Fruit fly (Drosophila melanogaster): ENCODE data around the gene grn.

The grn gene

dm6 chr3R:8113833-8114673 lies 67.2 kb downstream of the grn start (continued):
- peak; percentile 77 for TF ChIP-seq CG7271 (tag; optimal IDR thresholded peaks at IDR 0.05)
- TF ChIP-seq CG1233 (GFP tag; optimal IDR thresholded peaks at IDR 0.05): peak; percentile 86
- peak; percentile 62 for TF ChIP-seq ERR (GFP tag; optimal IDR thresholded peaks at IDR 0.05)
- TF ChIP-seq CG12744 (GFP tag; optimal IDR thresholded peaks at IDR 0.05): peak; percentile 84
- TF ChIP-seq dmrt99B (tag; optimal IDR thresholded peaks at IDR 0.05): peak; percentile 86
- TF ChIP-seq Gsc (GFP tag; IDR thresholded peaks at IDR 0.05): no peak
- TF ChIP-seq Side (GFP tag; optimal IDR thresholded peaks at IDR 0.05): peak; percentile 74
- peak; percentile 83 for TF ChIP-seq Meics (GFP tag; optimal IDR thresholded peaks at IDR 0.05)
- TF ChIP-seq CG9876 (GFP tag; optimal IDR thresholded peaks at IDR 0.05): peak; percentile 29
- TF ChIP-seq twi (tag; optimal IDR thresholded peaks at IDR 0.05): peak; percentile 49
- peak; percentile 37 for TF ChIP-seq CG9437 (GFP tag; optimal IDR thresholded peaks at IDR 0.05)
- peak; percentile 63 for TF ChIP-seq pnt (GFP tag; optimal IDR thresholded peaks at IDR 0.05)
- TF ChIP-seq CG2889 (GFP tag; IDR thresholded peaks at IDR 0.05): 0 out of 3 replicates have a peak, but pooled peaks have one; percentile 24
- no peak for TF ChIP-seq BEAF-32 (GFP tag; optimal IDR thresholded peaks at IDR 0.05)
- TF ChIP-seq Mes4 (GFP tag; optimal IDR thresholded peaks at IDR 0.05): peak; percentile 47
- peak in 1 of 2 experiments; percentile 5 for TF ChIP-seq Trl (optimal IDR thresholded peaks at IDR 0.05)
- peak; percentile 71 for TF ChIP-seq Trl (GFP tag; optimal IDR thresholded peaks at IDR 0.05)
- peak; percentile 65 for TF ChIP-seq Deaf1 (tag; optimal IDR thresholded peaks at IDR 0.05)
- peak; percentile 67 for TF ChIP-seq CG2116 (GFP tag; optimal IDR thresholded peaks at IDR 0.05)
- TF ChIP-seq cato (GFP tag; optimal IDR thresholded peaks at IDR 0.05; ENCODE audit: borderline replicate concordance): peak; percentile 64
- TF ChIP-seq CG17802 (tag; optimal IDR thresholded peaks at IDR 0.05): peak; percentile 45
- no peak for TF ChIP-seq amos (GFP tag; IDR thresholded peaks at IDR 0.05; ENCODE audit: partially characterized antibody)
- peak; percentile 70 for TF ChIP-seq CG6254 (GFP tag; optimal IDR thresholded peaks at IDR 0.05)
- no peak for TF ChIP-seq Doc3 (GFP tag; IDR thresholded peaks at IDR 0.05; ENCODE audit: partially characterized antibody)
- TF ChIP-seq Med (GFP tag): peak; percentile 97
- 0 out of 2 replicates have a peak, but pooled peaks have one; percentile 26 for TF ChIP-seq NFAT (GFP tag; IDR thresholded peaks at IDR 0.05)
- TF ChIP-seq fd96Cb (tag; optimal IDR thresholded peaks at IDR 0.05): peak; percentile 82
- TF ChIP-seq Sin3A (optimal IDR thresholded peaks at IDR 0.05): no peak
- peak; percentile 79 for TF ChIP-seq HLH54F (GFP tag; optimal IDR thresholded peaks at IDR 0.05)
- peak; percentile 79 for TF ChIP-seq CoRest (tag; optimal IDR thresholded peaks at IDR 0.05)
- no peak for TF ChIP-seq CG17186 (GFP tag; optimal IDR thresholded peaks at IDR 0.05)
- no peak for TF ChIP-seq dati (GFP tag; IDR thresholded peaks at IDR 0.05)
- peak; percentile 73 for TF ChIP-seq CG16863 (GFP tag; optimal IDR thresholded peaks at IDR 0.05)
- TF ChIP-seq CG5245 (GFP tag; optimal IDR thresholded peaks at IDR 0.05): peak; percentile 83
- no peak for TF ChIP-seq z (GFP tag; IDR thresholded peaks at IDR 0.05)
- peak; percentile 86 for TF ChIP-seq bcd (GFP tag; optimal IDR thresholded peaks at IDR 0.05)
- peak; percentile 44; the same call in 1 of the 2 replicates for TF ChIP-seq sob (GFP tag; IDR thresholded peaks at IDR 0.05)
- peak; percentile 75 for TF ChIP-seq CG4730 (GFP tag; IDR thresholded peaks at IDR 0.05)
- TF ChIP-seq gsb (GFP tag; IDR thresholded peaks at IDR 0.05): peak; percentile 47; the same call in 1 of the 2 replicates
- peak; percentile 64 for TF ChIP-seq fd64A (GFP tag; optimal IDR thresholded peaks at IDR 0.05)
- no peak for TF ChIP-seq insv (GFP tag; optimal IDR thresholded peaks at IDR 0.05)
- TF ChIP-seq Sox102F (GFP tag; optimal IDR thresholded peaks at IDR 0.05): peak; percentile 82
- TF ChIP-seq C15 (GFP tag; IDR thresholded peaks at IDR 0.05): peak; percentile 51; the same call in 1 of the 3 replicates
- TF ChIP-seq corto (GFP tag; optimal IDR thresholded peaks at IDR 0.05): peak; percentile 82
- TF ChIP-seq exex (tag; optimal IDR thresholded peaks at IDR 0.05): peak; percentile 41
- peak; percentile 81 for TF ChIP-seq CG10267 (tag; optimal IDR thresholded peaks at IDR 0.05)
- peak; percentile 70 for TF ChIP-seq Mrtf (GFP tag; IDR thresholded peaks at IDR 0.05)
- no peak for TF ChIP-seq jigr1 (GFP tag; IDR thresholded peaks at IDR 0.05)
- peak; percentile 71 for TF ChIP-seq CG8359 (GFP tag; optimal IDR thresholded peaks at IDR 0.05; ENCODE audit: borderline replicate concordance)

Data from whole organism, embryonic.